In the genomic region with DNA sequence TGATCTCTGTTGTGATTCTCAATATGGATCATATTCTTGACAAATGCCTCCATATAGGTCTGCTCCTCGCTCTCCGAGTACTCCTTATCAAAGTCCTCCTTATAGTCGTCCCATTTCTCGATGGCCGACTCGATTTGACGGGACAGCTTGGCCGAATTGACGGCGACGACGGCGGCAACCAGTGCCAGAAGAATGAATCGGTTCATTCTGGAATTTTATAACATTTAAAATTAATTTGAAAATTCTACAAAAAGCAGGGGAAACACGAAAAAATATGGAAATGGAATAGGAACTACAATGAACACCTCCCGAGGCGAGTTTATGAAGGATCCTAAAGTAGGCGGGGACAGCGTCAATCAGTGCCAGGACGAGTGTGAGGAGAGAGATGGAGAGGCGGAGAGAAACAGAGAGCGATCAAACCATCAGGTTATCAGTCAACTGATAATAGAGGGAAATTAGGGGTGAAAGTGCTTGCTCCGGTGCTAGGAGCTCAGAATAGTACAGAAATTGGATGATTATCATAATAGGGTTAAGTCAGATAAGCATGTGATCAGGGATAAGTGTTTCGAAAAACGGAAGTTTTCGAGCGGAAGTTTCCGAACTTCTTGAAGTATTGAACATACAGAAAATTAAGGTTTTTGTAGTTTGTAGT, we compare ENCODE assay signal across 2 worm cellular contexts.
TF ChIP-seq lines count a peak whose summit lies in the region.

A gene (minus strand): TSS at position 207 of the 652 bp plus-strand sequence.

TF ChIP-seq in whole organism, L4 larva, 104 proteins besides CTCF, POLR2A, EP300 and RAD21 (continued from another document):
- TF ChIP-seq lir-3 (tag; optimal IDR thresholded peaks at IDR 0.05; lab: Kevin White, UChicago) (no peak), arid-1 (GFP tag; conservative IDR thresholded peaks at IDR 0.05; lab: Robert Waterston, UW) (no peak), F37D6.2 (tag; optimal IDR thresholded peaks at IDR 0.05; lab: Kevin White, UChicago) (no peak), pha-4 (GFP tag; IDR thresholded peaks at IDR 0.05; lab: Robert Waterston, UW) (no peak), pha-4 (tag; optimal IDR thresholded peaks at IDR 0.05; lab: Kevin White, UChicago) (no peak), ceh-82 (tag; optimal IDR thresholded peaks at IDR 0.05; lab: Kevin White, UChicago) (no peak), spr-3 (GFP tag; optimal IDR thresholded peaks at IDR 0.05; lab: Kevin White, UChicago) (no peak), spr-1 (tag; optimal IDR thresholded peaks at IDR 0.05; lab: Kevin White, UChicago) (no peak), hmg-1.1 (GFP tag; IDR thresholded peaks at IDR 0.05; lab: Robert Waterston, UW) (no peak), nhr-41 (GFP tag; IDR thresholded peaks at IDR 0.05; lab: Robert Waterston, UW) (no peak), nhr-10 (tag; optimal IDR thresholded peaks at IDR 0.05; lab: Kevin White, UChicago) (no peak), F26F4.8 (GFP tag; conservative IDR thresholded peaks at IDR 0.05; lab: Robert Waterston, UW) (no peak), vab-7 (GFP tag; IDR thresholded peaks at IDR 0.05; lab: Robert Waterston, UW) (no peak), rbr-2 (tag; optimal IDR thresholded peaks at IDR 0.05; lab: Kevin White, UChicago) (no peak), tra-1 (GFP tag; IDR thresholded peaks at IDR 0.05; lab: Robert Waterston, UW) (peak; percentile 57), lin-39 (tag; optimal IDR thresholded peaks at IDR 0.05; lab: Kevin White, UChicago) (no peak), lin-1 (GFP tag; IDR thresholded peaks at IDR 0.05; lab: Robert Waterston, UW) (peak; percentile 40; the same call in 1 of the 2 replicates), D1046.2 (GFP tag; IDR thresholded peaks at IDR 0.05; lab: Robert Waterston, UW) (no peak), Y5F2A.4 (GFP tag; optimal IDR thresholded peaks at IDR 0.05; lab: Kevin White, UChicago) (no peak), ctbp-1 (GFP tag; IDR thresholded peaks at IDR 0.05; lab: Robert Waterston, UW) (no peak), mep-1 (tag; optimal IDR thresholded peaks at IDR 0.05; lab: Kevin White, UChicago) (no peak), nhr-28 (tag; optimal IDR thresholded peaks at IDR 0.05; lab: Kevin White, UChicago) (peak; percentile 63), Y48G9A.11 (GFP tag; IDR thresholded peaks at IDR 0.05; lab: Robert Waterston, UW) (no peak), T20F7.1 (GFP tag; optimal IDR thresholded peaks at IDR 0.05; lab: Kevin White, UChicago) (peak; percentile 5), F49E8.2 (tag; optimal IDR thresholded peaks at IDR 0.05; lab: Kevin White, UChicago; ENCODE audit: borderline replicate concordance) (no peak), lsy-2 (tag; optimal IDR thresholded peaks at IDR 0.05; lab: Kevin White, UChicago) (no peak), tag-97 (GFP tag; IDR thresholded peaks at IDR 0.05; lab: Robert Waterston, UW) (no peak), zip-2 (tag; optimal IDR thresholded peaks at IDR 0.05; lab: Kevin White, UChicago) (no peak), lin-38 (GFP tag; IDR thresholded peaks at IDR 0.05; lab: Robert Waterston, UW) (no peak), F44E2.7 (GFP tag; IDR thresholded peaks at IDR 0.05; lab: Robert Waterston, UW) (no peak), set-16 (GFP tag; IDR thresholded peaks at IDR 0.05; lab: Robert Waterston, UW) (no peak), zfp-3 (GFP tag; conservative IDR thresholded peaks at IDR 0.05; lab: Robert Waterston, UW) (no peak), hlh-30 (tag; optimal IDR thresholded peaks at IDR 0.05; lab: Kevin White, UChicago; ENCODE audit: insufficient read depth) (peak; percentile 59), egl-43 (GFP tag; IDR thresholded peaks at IDR 0.05; lab: Robert Waterston, UW) (no peak), daf-16 (GFP tag; optimal IDR thresholded peaks at IDR 0.05; lab: Kevin White, UChicago) (peak in 1 of 2 experiments; percentile 47), daf-16 (tag; optimal IDR thresholded peaks at IDR 0.05; lab: Kevin White, UChicago) (peak; percentile 89), mes-2 (tag; optimal IDR thresholded peaks at IDR 0.05; lab: Kevin White, UChicago; ENCODE audit: poor library complexity, severe bottlenecking) (peak; percentile 3), madf-5 (GFP tag; IDR thresholded peaks at IDR 0.05; lab: Robert Waterston, UW) (no peak), ama-1 (optimal IDR thresholded peaks at IDR 0.05; lab: Kevin White, UChicago) (peak; percentile 79), ZK546.5 (tag; optimal IDR thresholded peaks at IDR 0.05; lab: Kevin White, UChicago) (no peak), egl-27 (tag; optimal IDR thresholded peaks at IDR 0.05; lab: Kevin White, UChicago) (no peak), daf-19 (GFP tag; conservative IDR thresholded peaks at IDR 0.05; lab: Robert Waterston, UW) (peak; percentile 48; the same call in 1 of the 2 replicates), daf-12 (tag; optimal IDR thresholded peaks at IDR 0.05; lab: Kevin White, UChicago) (no peak)

TF ChIP-seq in whole organism, young adult, 124 proteins besides CTCF, POLR2A, EP300 and RAD21 (continued from another document):
- TF ChIP-seq akir-1 (GFP tag; optimal IDR thresholded peaks at IDR 0.05; lab: Kevin White, UChicago) (no peak), madf-10 (tag; optimal IDR thresholded peaks at IDR 0.05; lab: Kevin White, UChicago) (peak; percentile 29), lag-1 (GFP tag; IDR thresholded peaks at IDR 0.05; lab: Robert Waterston, UW) (no peak), ztf-18 (tag; optimal IDR thresholded peaks at IDR 0.05; lab: Kevin White, UChicago) (no peak), Y56A3A.18 (GFP tag; IDR thresholded peaks at IDR 0.05; lab: Robert Waterston, UW) (no peak), hmg-1.2 (GFP tag; IDR thresholded peaks at IDR 0.05; lab: Robert Waterston, UW) (no peak), gei-17 (GFP tag; optimal IDR thresholded peaks at IDR 0.05; lab: Kevin White, UChicago) (no peak), F33H1.4 (GFP tag; IDR thresholded peaks at IDR 0.05; lab: Robert Waterston, UW) (no peak), mcd-1 (GFP tag; IDR thresholded peaks at IDR 0.05; lab: Robert Waterston, UW) (no peak), F22D6.2 (tag; optimal IDR thresholded peaks at IDR 0.05; lab: Kevin White, UChicago) (no peak), hmg-20 (GFP tag; IDR thresholded peaks at IDR 0.05; lab: Robert Waterston, UW) (no peak), egl-44 (GFP tag; IDR thresholded peaks at IDR 0.05; lab: Robert Waterston, UW) (no peak), D2030.7 (GFP tag; IDR thresholded peaks at IDR 0.05; lab: Robert Waterston, UW) (no peak), unc-130 (GFP tag; optimal IDR thresholded peaks at IDR 0.05; lab: Kevin White, UChicago) (no peak), C17E4.6 (GFP tag; IDR thresholded peaks at IDR 0.05; lab: Robert Waterston, UW) (no peak), K12H6.12 (tag; optimal IDR thresholded peaks at IDR 0.05; lab: Kevin White, UChicago) (peak; percentile 22), sea-2 (GFP tag; IDR thresholded peaks at IDR 0.05; lab: Robert Waterston, UW) (no peak)
